Worm (Caenorhabditis elegans) whole organism, L2 larva: Measurements from ENCODE around the gene aakb-2.

Experiments
- C34F6.9 ChIP-seq: fragments of 150-350 bp; optimal IDR thresholded peaks from 2 replicates; lab custom pipeline; 2014; ENCODE audit warnings: missing biosample characterization, missing genetic modification characterization
- alr-1 ChIP-seq: fragments of 150-350 bp; optimal IDR thresholded peaks from 2 replicates; lab custom pipeline; 2014; ENCODE audit warnings: missing biosample characterization, missing genetic modification characterization
- ama-1 ChIP-seq: fragments of 150-350 bp; optimal IDR thresholded peaks from 2 replicates; lab custom pipeline; 2018; ENCODE audit warnings: inconsistent platforms
- ceh-82 ChIP-seq: fragments of 150-350 bp; optimal IDR thresholded peaks from 2 replicates; lab custom pipeline; 2014; ENCODE audit warnings: missing biosample characterization, missing genetic modification characterization
- lin-39 ChIP-seq: fragments of 150-350 bp; optimal IDR thresholded peaks from 2 replicates; lab custom pipeline; 2014; ENCODE audit warnings: missing biosample characterization, missing genetic modification reagents, missing genetic modification characterization
- mdl-1 ChIP-seq, 2 experiments: fragments of 150-350 bp in 1 of 2; sonication (generic microtip) in 1 of 2; optimal IDR thresholded peaks; 2 replicates each; lab custom pipeline; 2017; ENCODE audit warnings: missing biosample characterization in 2 of 2, missing genetic modification characterization in 2 of 2
- nhr-77 ChIP-seq: fragments of 150-350 bp; optimal IDR thresholded peaks from 2 replicates; lab custom pipeline; 2014; ENCODE audit warnings: missing biosample characterization, missing genetic modification characterization
- snpc-4 ChIP-seq: fragments of 150-350 bp; optimal IDR thresholded peaks from 2 replicates; lab custom pipeline; 2014; ENCODE audit warnings: missing biosample characterization, missing genetic modification characterization
- zag-1 ChIP-seq: fragments of 150-350 bp; optimal IDR thresholded peaks from 2 replicates; lab custom pipeline; 2014; ENCODE audit warnings: missing biosample characterization, missing genetic modification characterization

- TF ChIP-seq C34F6.9, result no peak
- TF ChIP-seq alr-1, result no peak
- no peak for TF ChIP-seq mdl-1 (tag; optimal IDR thresholded peaks at IDR 0.05; lab: Kevin White, UChicago)
- TF ChIP-seq ceh-82 (tag; lab: Kevin White, UChicago), result no peak
- no peak for TF ChIP-seq snpc-4
- no peak for TF ChIP-seq ama-1 (lab: Kevin White, UChicago)
- TF ChIP-seq nhr-77 (tag; lab: Kevin White, UChicago), result no peak
- TF ChIP-seq zag-1 (tag; lab: Kevin White, UChicago), result no peak
- no peak for TF ChIP-seq lin-39 (tag; lab: Kevin White, UChicago)
Measured at ce11 chrIII:11231408-11231807, 5.5 kb upstream of the aakb-2 start.
